Fruit fly (Drosophila melanogaster) whole organism, prepupa: ENCODE data around the gene CG14400.

Experiments
- CG10631 ChIP-seq: fragments of 200-800 bp; sonication (Bioruptor generic); optimal IDR thresholded peaks from 2 replicates; lab custom pipeline; 2016; ENCODE audit warnings: missing biosample characterization, missing genetic modification characterization
- CG11762 ChIP-seq: fragments of 200-800 bp; sonication (Bioruptor generic); optimal IDR thresholded peaks from 3 replicates; lab custom pipeline; 2016; ENCODE audit warnings: missing biosample characterization, missing genetic modification characterization; ENCODE audit not compliant: insufficient read depth
- CG11902 ChIP-seq: fragments of 200-800 bp; sonication (Bioruptor generic); optimal IDR thresholded peaks from 3 replicates; lab custom pipeline; 2016; ENCODE audit warnings: missing biosample characterization, missing genetic modification characterization
- CG15336 ChIP-seq: fragments of 200-800 bp; sonication (Bioruptor generic); IDR thresholded peaks from 2 replicates; pipeline ENCODE4 v1.3.6; 2022; ENCODE audit warnings: missing biosample characterization, missing genetic modification characterization
- CG16779 ChIP-seq: fragments of 200-800 bp; sonication (Bioruptor generic); optimal IDR thresholded peaks from 3 replicates; lab custom pipeline; 2017; ENCODE audit warnings: missing biosample characterization, mild to moderate bottlenecking, missing genetic modification characterization
- CG3032 ChIP-seq: fragments of 200-800 bp; optimal IDR thresholded peaks from 2 replicates; lab custom pipeline; 2019; ENCODE audit warnings: missing biosample characterization, mild to moderate bottlenecking, missing genetic modification characterization, moderate library complexity
- CG31627 ChIP-seq: fragments of 200-800 bp; sonication (Bioruptor generic); optimal IDR thresholded peaks from 3 replicates; lab custom pipeline; 2016; ENCODE audit warnings: missing biosample characterization, missing genetic modification characterization
- CG3919 ChIP-seq: fragments of 200-800 bp; sonication (Bioruptor generic); optimal IDR thresholded peaks from 3 replicates; lab custom pipeline; 2016; ENCODE audit warnings: missing biosample characterization, missing genetic modification characterization
- CG4318 ChIP-seq: fragments of 200-800 bp; sonication (Bioruptor generic); optimal IDR thresholded peaks from 3 replicates; lab custom pipeline; 2017; ENCODE audit warnings: missing biosample characterization, mild to moderate bottlenecking, missing genetic modification characterization
- CG6163 ChIP-seq: fragments of 200-800 bp; sonication (Bioruptor generic); IDR thresholded peaks from 3 replicates; pipeline ENCODE4 v1.3.6; 2022; ENCODE audit warnings: missing biosample characterization, missing genetic modification characterization
- CG6276 ChIP-seq: fragments of 200-800 bp; sonication (Bioruptor generic); optimal IDR thresholded peaks from 2 replicates; lab custom pipeline; 2017; ENCODE audit warnings: missing biosample characterization, mild to moderate bottlenecking, missing genetic modification characterization
- CG6808 ChIP-seq: fragments of 200-800 bp; sonication (Bioruptor generic); optimal IDR thresholded peaks from 3 replicates; lab custom pipeline; 2017; ENCODE audit warnings: missing biosample characterization, missing genetic modification characterization, mild to moderate bottlenecking, moderate library complexity, missing genetic modification reagents
- CG6854 ChIP-seq: fragments of 200-800 bp; sonication (Bioruptor generic); optimal IDR thresholded peaks from 2 replicates; lab custom pipeline; 2017; ENCODE audit warnings: missing biosample characterization, mild to moderate bottlenecking, missing genetic modification characterization
- CG7368 ChIP-seq: fragments of 200-800 bp; sonication (Bioruptor generic); optimal IDR thresholded peaks from 3 replicates; lab custom pipeline; 2016; ENCODE audit warnings: missing biosample characterization, missing genetic modification characterization
- CG8319 ChIP-seq: fragments of 200-800 bp; sonication (Bioruptor generic); optimal IDR thresholded peaks from 3 replicates; lab custom pipeline; 2016; ENCODE audit warnings: missing biosample characterization, missing genetic modification characterization
- CG8632 ChIP-seq: fragments of 200-800 bp; sonication (Bioruptor generic); optimal IDR thresholded peaks from 3 replicates; lab custom pipeline; 2016; ENCODE audit warnings: missing biosample characterization, missing genetic modification characterization
- Eip93F ChIP-seq: fragments of 200-800 bp; sonication (Bioruptor generic); optimal IDR thresholded peaks from 2 replicates; lab custom pipeline; 2016; ENCODE audit warnings: missing biosample characterization, mild to moderate bottlenecking, missing genetic modification characterization
- Ets96B ChIP-seq: fragments of 200-800 bp; optimal IDR thresholded peaks from 2 replicates; lab custom pipeline; 2019; ENCODE audit warnings: missing biosample characterization, mild to moderate bottlenecking, missing genetic modification characterization, moderate library complexity
- Gug ChIP-seq: fragments of 200-800 bp; sonication (Bioruptor generic); IDR thresholded peaks from 2 replicates; pipeline ENCODE4 v1.3.6; 2022; ENCODE audit warnings: missing biosample characterization, missing genetic modification characterization
- Hr38 ChIP-seq: sonication (Bioruptor generic); optimal IDR thresholded peaks from 2 replicates; lab custom pipeline; 2016; ENCODE audit warnings: missing biosample characterization, missing genetic modification characterization
- Hr39 ChIP-seq: fragments of 200-800 bp; sonication (Bioruptor generic); optimal IDR thresholded peaks from 2 replicates; lab custom pipeline; 2016; ENCODE audit warnings: missing biosample characterization, missing genetic modification characterization
- Hr4 ChIP-seq: fragments of 200-800 bp; sonication (Bioruptor generic); optimal IDR thresholded peaks from 3 replicates; lab custom pipeline; 2016; ENCODE audit warnings: missing biosample characterization, missing genetic modification characterization
- Lpt ChIP-seq: fragments of 200-800 bp; sonication (Bioruptor generic); optimal IDR thresholded peaks from 3 replicates; lab custom pipeline; 2016; ENCODE audit warnings: missing biosample characterization, missing genetic modification characterization
- Met ChIP-seq: fragments of 200-800 bp; sonication (Bioruptor generic); optimal IDR thresholded peaks from 3 replicates; lab custom pipeline; 2016; ENCODE audit warnings: missing biosample characterization, missing genetic modification characterization
- OdsH ChIP-seq: fragments of 200-800 bp; sonication (Bioruptor generic); optimal IDR thresholded peaks from 3 replicates; lab custom pipeline; 2016; ENCODE audit warnings: missing biosample characterization, missing genetic modification characterization
- Smox ChIP-seq: fragments of 200-800 bp; sonication (Bioruptor generic); optimal IDR thresholded peaks from 3 replicates; lab custom pipeline; 2016; ENCODE audit warnings: missing biosample characterization, missing genetic modification characterization
- Sox102F ChIP-seq: fragments of 200-800 bp; sonication (Bioruptor generic); optimal IDR thresholded peaks from 2 replicates; lab custom pipeline; 2016; ENCODE audit warnings: missing biosample characterization, mild to moderate bottlenecking, missing genetic modification characterization
- Sox15 ChIP-seq: fragments of 200-800 bp; sonication (Bioruptor generic); optimal IDR thresholded peaks from 3 replicates; lab custom pipeline; 2016; ENCODE audit warnings: missing biosample characterization, missing genetic modification characterization
- achi ChIP-seq: fragments of 200-800 bp; sonication (Bioruptor generic); optimal IDR thresholded peaks from 3 replicates; lab custom pipeline; 2016; ENCODE audit warnings: missing biosample characterization, missing genetic modification characterization
- acj6 ChIP-seq: fragments of 200-800 bp; sonication (Bioruptor generic); optimal IDR thresholded peaks from 3 replicates; lab custom pipeline; 2016; ENCODE audit warnings: missing biosample characterization, missing genetic modification characterization
- cyc ChIP-seq: fragments of 200-800 bp; sonication (Bioruptor generic); optimal IDR thresholded peaks from 3 replicates; lab custom pipeline; 2016; ENCODE audit warnings: missing biosample characterization, missing genetic modification characterization
- dac ChIP-seq: fragments of 200-800 bp; sonication (Bioruptor generic); optimal IDR thresholded peaks from 2 replicates; lab custom pipeline; 2017; ENCODE audit warnings: missing biosample characterization, mild to moderate bottlenecking, missing genetic modification characterization
- dsx ChIP-seq: fragments of 200-800 bp; optimal IDR thresholded peaks from 3 replicates; lab custom pipeline; 2019; ENCODE audit warnings: missing biosample characterization, mild to moderate bottlenecking, missing genetic modification characterization, moderate library complexity; ENCODE audit not compliant: poor library complexity, severe bottlenecking
- eg ChIP-seq: fragments of 200-800 bp; sonication (Bioruptor generic); IDR thresholded peaks from 3 replicates; pipeline ENCODE4 v1.3.6; 2022; ENCODE audit warnings: missing biosample characterization, missing genetic modification characterization
- esn ChIP-seq: fragments of 200-800 bp; sonication (Bioruptor generic); optimal IDR thresholded peaks from 2 replicates; lab custom pipeline; 2016; ENCODE audit warnings: missing biosample characterization, mild to moderate bottlenecking, missing genetic modification characterization, moderate library complexity
- fd59A ChIP-seq: fragments of 200-800 bp; sonication (Bioruptor generic); optimal IDR thresholded peaks from 2 replicates; lab custom pipeline; 2017; ENCODE audit warnings: missing biosample characterization, mild to moderate bottlenecking, missing genetic modification characterization, missing genetic modification reagents
- fkh ChIP-seq: fragments of 200-800 bp; sonication (Bioruptor generic); optimal IDR thresholded peaks from 3 replicates; lab custom pipeline; 2017; ENCODE audit warnings: missing biosample characterization, mild to moderate bottlenecking, missing genetic modification characterization, moderate library complexity
- lz ChIP-seq: fragments of 200-800 bp; sonication (Bioruptor generic); optimal IDR thresholded peaks from 3 replicates; lab custom pipeline; 2016; ENCODE audit warnings: missing biosample characterization, missing genetic modification characterization
- salr ChIP-seq, 2 experiments: fragments of 200-800 bp; sonication (Bioruptor generic); optimal IDR thresholded peaks; 3 replicates each; lab custom pipeline; 2016 to 2018; ENCODE audit warnings: missing biosample characterization in 2 of 2, missing genetic modification characterization in 2 of 2, mild to moderate bottlenecking in 1 of 2
- spab ChIP-seq: fragments of 200-800 bp; sonication (Bioruptor generic); optimal IDR thresholded peaks from 2 replicates; lab custom pipeline; 2017; ENCODE audit warnings: missing biosample characterization, mild to moderate bottlenecking, missing genetic modification characterization, missing genetic modification reagents
- svp ChIP-seq: fragments of 200-800 bp; sonication (Bioruptor generic); peaks from one replicate; lab custom pipeline; 2016; ENCODE audit warnings: missing biosample characterization, missing genetic modification characterization
- topi ChIP-seq: fragments of 200-800 bp; sonication (Bioruptor generic); optimal IDR thresholded peaks from 3 replicates; lab custom pipeline; 2016; ENCODE audit warnings: missing biosample characterization, missing genetic modification characterization
- vri ChIP-seq: fragments of 200-800 bp; sonication (Bioruptor generic); optimal IDR thresholded peaks from 3 replicates; lab custom pipeline; 2016; ENCODE audit warnings: missing biosample characterization, mild to moderate bottlenecking, missing genetic modification characterization

The CG14400 gene

DNA sequence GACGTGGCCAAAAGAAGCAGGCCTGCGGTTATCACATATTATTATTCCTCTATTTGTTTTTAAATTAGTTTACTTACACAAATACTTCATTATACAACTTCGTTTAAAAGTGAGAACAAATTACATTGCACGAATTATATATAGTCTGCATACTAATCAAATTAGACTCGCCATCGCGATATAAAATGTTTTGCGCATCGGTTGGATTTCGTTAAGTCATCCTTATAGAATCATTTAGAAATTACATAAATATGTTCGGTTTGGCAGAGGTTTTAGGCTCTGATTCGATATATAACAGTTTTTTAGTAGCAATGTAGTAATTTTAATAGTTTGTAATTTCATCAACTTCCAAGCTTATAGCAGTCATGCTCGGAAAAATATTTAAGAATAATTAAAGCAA is 19.8 kb downstream of the CG14400 start, which contains the start of gene Spn38F:
Spn38F (minus strand) TSS at position 101 of the 400 bp plus-strand sequence.
- TF ChIP-seq OdsH (GFP tag; lab: Kevin White, UChicago) (no peak), Met (GFP tag; lab: Kevin White, UChicago) (no peak), CG16779 (tag; lab: Kevin White, UChicago) (no peak), salr (GFP tag; optimal IDR thresholded peaks at IDR 0.05; lab: Kevin White, UChicago) (no peak), CG31627 (GFP tag; lab: Kevin White, UChicago) (no peak), Sox102F (GFP tag; lab: Kevin White, UChicago) (no peak), dsx (GFP tag; lab: Kevin White, UChicago) (no peak), CG6808 (GFP tag; lab: Kevin White, UChicago) (no peak), dac (no peak), fd59A (no peak), CG11902 (GFP tag; lab: Kevin White, UChicago) (no peak)

- TF ChIP-seq CG4318, result no peak
- no peak for TF ChIP-seq CG3919 (GFP tag; lab: Kevin White, UChicago)
- no peak for TF ChIP-seq CG6808 (GFP tag; lab: Kevin White, UChicago)
- TF ChIP-seq, all 60 proteins: peak for 0
Observed at dm6 chr2L:20835501-20835900, 22.2 kb downstream of the CG14400 start, which contains the start of gene Oseg5. Gene Oseg5 (minus strand): TSS chr2L:20835840.

- TF ChIP-seq dsx (GFP tag; lab: Kevin White, UChicago) (no peak), spab (GFP tag; lab: Kevin White, UChicago) (no peak), CG8319 (GFP tag; lab: Kevin White, UChicago) (no peak), vri (GFP tag; lab: Kevin White, UChicago) (peak; percentile 6), Hr4 (GFP tag; lab: Kevin White, UChicago) (no peak)
- TF ChIP-seq, all 60 proteins: peak for 1
Observed at dm6 chr2L:20831060-20831459, 26.6 kb downstream of the CG14400 start, which contains the start of gene CG31674. Gene CG31674 (plus strand): TSS chr2L:20831262.

DNA sequence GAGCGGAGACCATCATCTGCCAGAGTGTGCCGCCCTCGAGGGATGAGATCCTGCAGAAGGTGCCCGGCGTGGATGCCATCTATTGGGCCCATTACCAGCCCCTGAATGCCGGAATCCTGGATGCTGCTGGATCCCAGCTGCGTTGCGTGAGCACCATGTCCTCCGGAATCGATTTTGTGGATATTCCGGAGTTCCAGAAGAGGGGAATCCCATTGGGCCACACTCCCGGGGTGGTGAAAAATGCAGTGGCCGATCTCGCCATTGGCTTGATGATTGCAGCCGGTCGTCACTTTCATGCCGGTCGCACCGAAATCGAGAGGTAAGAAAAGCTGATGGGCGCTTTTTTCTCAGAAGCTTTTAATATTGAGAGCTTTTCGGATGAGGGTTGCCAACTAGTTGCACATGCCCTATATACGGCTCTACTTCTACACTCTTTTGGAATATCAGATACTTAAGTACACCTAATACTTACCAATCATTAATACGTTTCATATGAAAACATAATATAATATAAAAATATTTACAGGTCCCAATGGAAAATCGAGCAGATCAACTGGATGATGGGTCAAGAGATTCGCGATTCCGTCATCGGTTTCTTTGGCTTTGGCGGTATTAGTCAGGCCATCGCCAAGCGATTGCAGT is 27.8 kb downstream of the CG14400 start:
- TF ChIP-seq lz (GFP tag; lab: Kevin White, UChicago) (no peak), Ets96B (tag; lab: Kevin White, UChicago) (no peak), CG3032 (tag; lab: Kevin White, UChicago) (no peak), OdsH (GFP tag; lab: Kevin White, UChicago) (peak; percentile 24), svp (GFP tag; lab: Kevin White, UChicago) (no peak), CG11902 (GFP tag; lab: Kevin White, UChicago) (no peak), Met (GFP tag; lab: Kevin White, UChicago) (peak; percentile 7), Lpt (GFP tag; lab: Kevin White, UChicago) (no peak), CG6163 (no peak), CG7368 (GFP tag; lab: Kevin White, UChicago) (no peak), eg (GFP tag; lab: Robert Waterston, UW) (no peak), esn (GFP tag; lab: Kevin White, UChicago) (peak; percentile 34), CG8319 (GFP tag; lab: Kevin White, UChicago) (no peak), Smox (GFP tag; lab: Kevin White, UChicago) (peak; percentile 18), fkh (GFP tag; lab: Kevin White, UChicago) (no peak), spab (GFP tag; lab: Kevin White, UChicago) (no peak), Hr38 (GFP tag; lab: Kevin White, UChicago) (no peak), cyc (GFP tag; lab: Kevin White, UChicago) (peak; percentile 32), CG4318 (no peak), Hr4 (GFP tag; lab: Kevin White, UChicago) (peak; percentile 6), CG6854 (GFP tag; lab: Kevin White, UChicago) (no peak), CG6276 (GFP tag; lab: Kevin White, UChicago) (no peak), Sox15 (GFP tag; lab: Kevin White, UChicago) (no peak), achi (GFP tag; lab: Kevin White, UChicago) (no peak), vri (GFP tag; lab: Kevin White, UChicago) (peak; percentile 34), Gug (GFP tag; lab: Robert Waterston, UW) (no peak), Sox102F (GFP tag; lab: Kevin White, UChicago) (no peak), acj6 (GFP tag; lab: Kevin White, UChicago) (no peak), CG8632 (GFP tag; lab: Kevin White, UChicago) (peak; percentile 6), Eip93F (GFP tag; lab: Kevin White, UChicago) (no peak), CG15336 (GFP tag; lab: Robert Waterston, UW) (no peak), topi (peak; percentile 9), Hr39 (GFP tag; lab: Kevin White, UChicago) (no peak), CG10631 (peak; percentile 22), CG11762 (GFP tag; lab: Kevin White, UChicago) (no peak), CG3919 (GFP tag; lab: Kevin White, UChicago) (no peak)
